Worm (Caenorhabditis elegans) whole organism, young adult: Measurements from ENCODE around the gene F47B8.14.

Experiments
- B0336.3 ChIP-seq: fragments of 200-800 bp; sonication (Bioruptor generic); IDR thresholded peaks from 2 replicates; pipeline ENCODE4 v1.3.6; 2022; ENCODE audit warnings: missing genetic modification characterization, missing compliant biosample characterization
- C17E4.6 ChIP-seq: fragments of 200-800 bp; sonication (Bioruptor generic); IDR thresholded peaks from 2 replicates; pipeline ENCODE4 v1.3.6; 2022; ENCODE audit warnings: missing genetic modification reagents, missing genetic modification characterization, missing compliant biosample characterization
- F23B12.7 ChIP-seq: sonication (generic microtip); optimal IDR thresholded peaks from 2 replicates; lab custom pipeline; 2017; ENCODE audit warnings: missing genetic modification characterization, mild to moderate bottlenecking, missing compliant biosample characterization, antibody characterized with exemption, moderate library complexity; ENCODE audit not compliant: insufficient read depth
- F39B2.1 ChIP-seq: fragments of 200-800 bp; sonication (Bioruptor generic); IDR thresholded peaks from 2 replicates; pipeline ENCODE4 v1.3.6; 2022; ENCODE audit warnings: missing genetic modification reagents, missing genetic modification characterization, missing compliant biosample characterization
- Y67H2A.10 ChIP-seq: fragments of 200-800 bp; sonication (Bioruptor generic); conservative IDR thresholded peaks from 2 replicates; pipeline ENCODE4 v1.3.6; 2022; ENCODE audit warnings: missing genetic modification reagents, missing genetic modification characterization, missing compliant biosample characterization
- Y79H2A.3 ChIP-seq: fragments of 200-800 bp; sonication (Bioruptor generic); conservative IDR thresholded peaks from 2 replicates; pipeline ENCODE4 v1.3.6; 2022; ENCODE audit warnings: missing genetic modification reagents, missing genetic modification characterization, missing compliant biosample characterization
- ZK185.1 ChIP-seq: sonication (generic microtip); optimal IDR thresholded peaks from 2 replicates; lab custom pipeline; 2016; ENCODE audit warnings: mild to moderate bottlenecking, missing genetic modification characterization, missing compliant biosample characterization; ENCODE audit not compliant: poor library complexity, severe bottlenecking
- akir-1 ChIP-seq: fragments of 200-800 bp; sonication (Bioruptor generic); optimal IDR thresholded peaks from 2 replicates; lab custom pipeline; 2018; ENCODE audit warnings: mild to moderate bottlenecking, missing genetic modification characterization, moderate library complexity, missing compliant biosample characterization
- atf-7 ChIP-seq: sonication (generic microtip); optimal IDR thresholded peaks from 2 replicates; lab custom pipeline; 2017; ENCODE audit warnings: mild to moderate bottlenecking, missing genetic modification characterization, missing compliant biosample characterization
- athp-1 ChIP-seq: sonication (generic microtip); optimal IDR thresholded peaks from 2 replicates; lab custom pipeline; 2017; ENCODE audit warnings: mild to moderate bottlenecking, missing genetic modification characterization, missing compliant biosample characterization
- attf-3 ChIP-seq: fragments of 200-800 bp; sonication (Bioruptor generic); conservative IDR thresholded peaks from 2 replicates; pipeline ENCODE4 v1.3.6; 2022; ENCODE audit warnings: missing genetic modification reagents, missing genetic modification characterization, missing compliant biosample characterization
- ceh-27 ChIP-seq: fragments of 200-800 bp; sonication (Bioruptor generic); optimal IDR thresholded peaks from 2 replicates; lab custom pipeline; 2018; ENCODE audit warnings: mild to moderate bottlenecking, missing genetic modification characterization, moderate library complexity, missing compliant biosample characterization
- ceh-58 ChIP-seq: fragments of 200-800 bp; sonication (Bioruptor generic); IDR thresholded peaks from 2 replicates; pipeline ENCODE4 v1.3.6; 2022; ENCODE audit warnings: missing genetic modification characterization, missing compliant biosample characterization
- ceh-79 ChIP-seq: sonication (generic microtip); optimal IDR thresholded peaks from 2 replicates; lab custom pipeline; 2017; ENCODE audit warnings: mild to moderate bottlenecking, missing genetic modification characterization, missing compliant biosample characterization
- ceh-91 ChIP-seq: fragments of 200-800 bp; sonication (Bioruptor generic); IDR thresholded peaks from 2 replicates; pipeline ENCODE4 v1.3.6; 2022; ENCODE audit warnings: missing genetic modification reagents, missing genetic modification characterization, missing compliant biosample characterization
- die-1 ChIP-seq: sonication (generic microtip); optimal IDR thresholded peaks from 2 replicates; lab custom pipeline; 2016; ENCODE audit warnings: missing genotype, mild to moderate bottlenecking, missing genetic modification characterization, missing compliant biosample characterization
- dox-1 ChIP-seq: fragments of 200-800 bp; sonication (Bioruptor generic); IDR thresholded peaks from 2 replicates; pipeline ENCODE4 v1.3.6; 2022; ENCODE audit warnings: missing genetic modification reagents, missing genetic modification characterization, missing compliant biosample characterization
- dpff-1 ChIP-seq: sonication (generic microtip); optimal IDR thresholded peaks from 2 replicates; lab custom pipeline; 2017; ENCODE audit warnings: mild to moderate bottlenecking, missing genetic modification characterization, missing compliant biosample characterization
- egrh-3 ChIP-seq: fragments of 200-800 bp; sonication (Bioruptor generic); IDR thresholded peaks from 2 replicates; pipeline ENCODE4 v1.3.6; 2022; ENCODE audit warnings: missing genetic modification reagents, missing genetic modification characterization, missing compliant biosample characterization
- fkh-3 ChIP-seq: sonication (generic microtip); optimal IDR thresholded peaks from 2 replicates; lab custom pipeline; 2016; ENCODE audit warnings: mild to moderate bottlenecking, missing genetic modification characterization, missing compliant biosample characterization
- gei-17 ChIP-seq: fragments of 200-800 bp; sonication (Bioruptor generic); optimal IDR thresholded peaks from 2 replicates; lab custom pipeline; 2018; ENCODE audit warnings: mild to moderate bottlenecking, missing genetic modification characterization, missing compliant biosample characterization
- hlh-12 ChIP-seq: sonication (generic microtip); optimal IDR thresholded peaks from 2 replicates; lab custom pipeline; 2016; ENCODE audit warnings: missing genetic modification characterization, missing compliant biosample characterization
- hrde-1 ChIP-seq: sonication (generic microtip); optimal IDR thresholded peaks from 2 replicates; lab custom pipeline; 2016; ENCODE audit warnings: missing genetic modification characterization, mild to moderate bottlenecking, missing compliant biosample characterization, moderate library complexity, missing genotype, missing genetic modification reagents, borderline replicate concordance
- lin-26 ChIP-seq: fragments of 200-800 bp; sonication (Bioruptor generic); IDR thresholded peaks from 2 replicates; pipeline ENCODE4 v1.3.6; 2022; ENCODE audit warnings: missing genetic modification reagents, missing genetic modification characterization, missing compliant biosample characterization
- madf-10 ChIP-seq: sonication (generic microtip); optimal IDR thresholded peaks from 2 replicates; lab custom pipeline; 2016; ENCODE audit warnings: mild to moderate bottlenecking, missing genetic modification characterization, missing compliant biosample characterization
- madf-3 ChIP-seq: fragments of 200-800 bp; sonication (Bioruptor generic); IDR thresholded peaks from 2 replicates; pipeline ENCODE4 v1.3.6; 2022; ENCODE audit warnings: missing genetic modification reagents, missing genetic modification characterization, missing compliant biosample characterization
- madf-8 ChIP-seq: fragments of 200-800 bp; sonication (Bioruptor generic); conservative IDR thresholded peaks from 2 replicates; pipeline ENCODE4 v1.3.6; 2022; ENCODE audit warnings: missing genetic modification reagents, missing genetic modification characterization, missing compliant biosample characterization
- mcd-1 ChIP-seq: fragments of 200-800 bp; sonication (Bioruptor generic); IDR thresholded peaks from 2 replicates; pipeline ENCODE4 v1.3.6; 2022; ENCODE audit warnings: missing genetic modification reagents, missing genetic modification characterization, missing compliant biosample characterization
- mel-28 ChIP-seq: sonication (generic microtip); optimal IDR thresholded peaks from 2 replicates; lab custom pipeline; 2016; ENCODE audit warnings: borderline replicate concordance, mild to moderate bottlenecking, missing genetic modification characterization, missing compliant biosample characterization
- mxl-1 ChIP-seq: sonication (generic microtip); optimal IDR thresholded peaks from 2 replicates; lab custom pipeline; 2016; ENCODE audit warnings: missing genetic modification characterization, missing compliant biosample characterization
- nfya-1 ChIP-seq: sonication (generic microtip); optimal IDR thresholded peaks from 2 replicates; lab custom pipeline; 2017; ENCODE audit warnings: antibody characterized with exemption, missing compliant biosample characterization, missing genetic modification characterization, borderline replicate concordance; ENCODE audit not compliant: insufficient read depth
- nfya-2 ChIP-seq: fragments of 200-800 bp; sonication (Bioruptor generic); IDR thresholded peaks from 2 replicates; pipeline ENCODE4 v1.3.6; 2022; ENCODE audit warnings: missing genetic modification reagents, missing genetic modification characterization, missing compliant biosample characterization
- nfyb-1 ChIP-seq: fragments of 200-800 bp; sonication (Bioruptor generic); IDR thresholded peaks from 2 replicates; pipeline ENCODE4 v1.3.6; 2022; ENCODE audit warnings: missing genetic modification reagents, missing genetic modification characterization, missing compliant biosample characterization
- nhr-80 ChIP-seq: sonication (generic microtip); optimal IDR thresholded peaks from 2 replicates; lab custom pipeline; 2016; ENCODE audit warnings: missing genetic modification characterization, missing compliant biosample characterization
- pbrm-1 ChIP-seq: fragments of 200-800 bp; sonication (Bioruptor generic); IDR thresholded peaks from 2 replicates; pipeline ENCODE4 v1.3.6; 2022; ENCODE audit warnings: missing genetic modification reagents, missing genetic modification characterization, missing compliant biosample characterization
- rpc-1 ChIP-seq, 2 experiments: fragments of 150-350 bp in 1 of 2; sonication (generic microtip) in 1 of 2; optimal IDR thresholded peaks; 2 replicates each; lab custom pipeline; 2014 to 2018; ENCODE audit warnings: missing biosample characterization in 1 of 2, missing genetic modification characterization in 1 of 2, missing genetic modification reagents in 1 of 2, missing genotype in 1 of 2
- snpc-1.1 ChIP-seq: sonication (generic microtip); optimal IDR thresholded peaks from 2 replicates; lab custom pipeline; 2017; ENCODE audit warnings: missing genetic modification characterization, mild to moderate bottlenecking, missing compliant biosample characterization, antibody characterized with exemption, moderate library complexity, missing genotype, missing genetic modification reagents; ENCODE audit not compliant: insufficient read depth
- sptf-2 ChIP-seq: fragments of 200-800 bp; sonication (Bioruptor generic); optimal IDR thresholded peaks from 2 replicates; lab custom pipeline; 2018; ENCODE audit warnings: mild to moderate bottlenecking, missing genetic modification characterization, missing compliant biosample characterization
- tbx-9 ChIP-seq: sonication (generic microtip); optimal IDR thresholded peaks from 2 replicates; lab custom pipeline; 2016; ENCODE audit warnings: borderline replicate concordance, missing genetic modification characterization, inconsistent platforms, missing compliant biosample characterization
- tlf-1 ChIP-seq: fragments of 200-800 bp; sonication (Bioruptor generic); optimal IDR thresholded peaks from 2 replicates; lab custom pipeline; 2018; ENCODE audit warnings: mild to moderate bottlenecking, missing genetic modification characterization, missing compliant biosample characterization
- unc-130 ChIP-seq: sonication (generic microtip); optimal IDR thresholded peaks from 2 replicates; lab custom pipeline; 2016; ENCODE audit warnings: missing genetic modification reagents, missing genetic modification characterization, missing compliant biosample characterization
- zfh-2 ChIP-seq: fragments of 200-800 bp; sonication (Bioruptor generic); conservative IDR thresholded peaks from 2 replicates; pipeline ENCODE4 v1.3.6; 2022; ENCODE audit warnings: missing genetic modification reagents, missing genetic modification characterization, missing compliant biosample characterization
- ztf-18 ChIP-seq: sonication (generic microtip); optimal IDR thresholded peaks from 2 replicates; lab custom pipeline; 2016; ENCODE audit warnings: missing genotype, mild to moderate bottlenecking, missing genetic modification characterization, missing compliant biosample characterization
- ztf-25 ChIP-seq: fragments of 200-800 bp; sonication (Bioruptor generic); IDR thresholded peaks from 2 replicates; pipeline ENCODE4 v1.3.6; 2022; ENCODE audit warnings: missing genetic modification reagents, missing genetic modification characterization, missing compliant biosample characterization
- ztf-26 ChIP-seq: sonication (generic microtip); optimal IDR thresholded peaks from 2 replicates; lab custom pipeline; 2017; ENCODE audit warnings: missing genetic modification characterization, missing compliant biosample characterization
- ztf-28 ChIP-seq: fragments of 200-800 bp; sonication (Bioruptor generic); IDR thresholded peaks from 2 replicates; pipeline ENCODE4 v1.3.6; 2022; ENCODE audit warnings: missing genetic modification reagents, missing genetic modification characterization, missing compliant biosample characterization
- ztf-6 ChIP-seq: fragments of 200-800 bp; sonication (Bioruptor generic); IDR thresholded peaks from 2 replicates; pipeline ENCODE4 v1.3.6; 2022; ENCODE audit warnings: missing genetic modification reagents, missing genetic modification characterization, missing compliant biosample characterization

The F47B8.14 gene

DNA sequence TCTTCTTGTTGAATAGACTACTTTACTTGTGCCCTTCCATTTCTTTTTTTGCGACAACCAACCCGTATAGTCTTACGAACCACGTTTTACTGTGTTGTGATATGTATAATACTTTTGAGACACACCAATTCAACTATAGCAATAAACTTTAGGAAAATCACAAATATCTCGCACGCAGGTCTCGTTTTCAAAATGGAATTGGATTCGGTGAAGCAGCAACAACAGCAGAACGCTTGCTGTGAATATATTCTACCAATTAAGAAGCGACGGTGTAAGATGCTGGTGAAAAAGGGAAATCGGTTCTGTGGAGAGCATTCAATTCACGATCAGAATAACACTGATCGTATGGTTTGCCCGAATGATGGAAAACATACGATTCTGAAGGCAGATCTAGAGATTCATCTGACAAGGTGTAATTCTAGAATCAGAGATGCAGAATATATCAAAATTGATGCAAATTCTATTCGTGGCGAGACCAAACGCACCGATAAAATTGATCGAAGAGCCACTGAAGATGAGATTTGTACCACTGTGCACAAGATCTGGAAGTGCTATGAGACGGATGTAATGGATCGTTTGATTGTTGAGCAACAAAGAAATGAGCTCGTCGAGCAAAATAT is 34.0 kb downstream of the F47B8.14 start, which contains the start of gene Y49A3A.3 (continued):
- peak; percentile 68; the same call in 1 of the 2 replicates for TF ChIP-seq F39B2.1 (GFP tag; lab: Robert Waterston, UW)
- TF ChIP-seq ztf-28: no peak
- peak; percentile 72 for TF ChIP-seq ztf-26
- TF ChIP-seq zfh-2 (GFP tag; lab: Robert Waterston, UW): no peak
- no peak for TF ChIP-seq hlh-12 (tag; lab: Kevin White, UChicago)
- no peak for TF ChIP-seq unc-130 (GFP tag; lab: Kevin White, UChicago)
- peak; percentile 63 for TF ChIP-seq fkh-3
- no peak for TF ChIP-seq Y67H2A.10
- TF ChIP-seq F23B12.7 (tag; lab: Kevin White, UChicago): no peak
- TF ChIP-seq ztf-25 (GFP tag; lab: Robert Waterston, UW): no peak
- peak; percentile 78 for TF ChIP-seq nfyb-1 (GFP tag; lab: Robert Waterston, UW)
- TF ChIP-seq C17E4.6 (GFP tag; lab: Robert Waterston, UW): no peak
- no peak for TF ChIP-seq attf-3
- TF ChIP-seq akir-1 (GFP tag; lab: Kevin White, UChicago): peak; percentile 13
- peak; percentile 24 for TF ChIP-seq gei-17 (GFP tag; lab: Kevin White, UChicago)
- 0 out of 2 replicates have a peak, but pooled peaks have one; percentile 25 for TF ChIP-seq madf-3 (GFP tag; lab: Robert Waterston, UW)
- TF ChIP-seq Y79H2A.3 (GFP tag; lab: Robert Waterston, UW): no peak; the same call in 1 of the 2 replicates
- TF ChIP-seq nhr-80 (tag; lab: Kevin White, UChicago): peak; percentile 25
- TF ChIP-seq nfya-1 (tag; lab: Kevin White, UChicago): no peak
- TF ChIP-seq ceh-58 (GFP tag; lab: Robert Waterston, UW): no peak
- TF ChIP-seq ceh-79 (tag; lab: Kevin White, UChicago): peak; percentile 89
- TF ChIP-seq dpff-1: peak; percentile 43
- TF ChIP-seq mcd-1 (GFP tag; lab: Robert Waterston, UW): peak; percentile 49
- peak; percentile 15 for TF ChIP-seq snpc-1.1
- TF ChIP-seq pbrm-1 (GFP tag; lab: Robert Waterston, UW): peak; percentile 76
- 0 out of 2 replicates have a peak, but pooled peaks have one; percentile 22 for TF ChIP-seq nfya-2 (GFP tag; lab: Robert Waterston, UW)
- TF ChIP-seq ztf-18: peak; percentile 52
- peak; percentile 33 for TF ChIP-seq die-1 (tag; lab: Kevin White, UChicago)
- 0 out of 2 replicates have a peak, but pooled peaks have one; percentile 19 for TF ChIP-seq lin-26
- peak; percentile 34 for TF ChIP-seq madf-10 (tag; lab: Kevin White, UChicago)
- TF ChIP-seq tlf-1 (GFP tag; lab: Kevin White, UChicago): peak; percentile 87
- no peak for TF ChIP-seq sptf-2
- TF ChIP-seq tbx-9 (tag; lab: Kevin White, UChicago): no peak
- TF ChIP-seq madf-8: no peak
- TF ChIP-seq egrh-3 (GFP tag; lab: Robert Waterston, UW): no peak
- TF ChIP-seq rpc-1 (optimal IDR thresholded peaks at IDR 0.05; lab: Kevin White, UChicago): no peak
- no peak for TF ChIP-seq rpc-1 (tag; optimal IDR thresholded peaks at IDR 0.05; lab: Kevin White, UChicago)
- TF ChIP-seq B0336.3 (GFP tag; lab: Robert Waterston, UW): peak; percentile 94
- TF ChIP-seq mxl-1 (tag; lab: Kevin White, UChicago): no peak
- TF ChIP-seq dox-1: peak; percentile 34; the same call in 1 of the 2 replicates
- peak; percentile 63 for TF ChIP-seq hrde-1 (tag; lab: Kevin White, UChicago)
- TF ChIP-seq atf-7 (tag; lab: Kevin White, UChicago): peak; percentile 84
- peak; percentile 88 for TF ChIP-seq athp-1
- peak; percentile 46 for TF ChIP-seq mel-28
- no peak for TF ChIP-seq ceh-91 (GFP tag; lab: Robert Waterston, UW)
- TF ChIP-seq ZK185.1 (tag; lab: Kevin White, UChicago): peak; percentile 56
- no peak for TF ChIP-seq ceh-27 (GFP tag; lab: Kevin White, UChicago)
- TF ChIP-seq ztf-6 (GFP tag; lab: Robert Waterston, UW): no peak
